Fruit fly (Drosophila melanogaster) whole organism, embryonic: ENCODE measurements around the gene Sptr.
A peak's percentile ranks its signal among the peaks of the same experiment; 100 is the strongest.

Experiments used
- Antp ChIP-seq: fragments of 200-800 bp; sonication (Bioruptor generic); optimal IDR thresholded peaks from 3 replicates; lab custom pipeline; 2016; ENCODE audit warnings: missing biosample characterization, missing genetic modification characterization
- CG10209 ChIP-seq: fragments of 200-800 bp; sonication (Bioruptor generic); optimal IDR thresholded peaks from 3 replicates; lab custom pipeline; 2017; ENCODE audit warnings: missing biosample characterization, mild to moderate bottlenecking, missing genetic modification characterization, missing genetic modification reagents
- CG10267 ChIP-seq: fragments of 200-800 bp; sonication (Bioruptor generic); optimal IDR thresholded peaks from 2 replicates; lab custom pipeline; 2018; ENCODE audit warnings: missing biosample characterization, mild to moderate bottlenecking, missing genetic modification characterization, moderate library complexity
- CG10462 ChIP-seq: fragments of 200-800 bp; sonication (Bioruptor generic); optimal IDR thresholded peaks from 2 replicates; lab custom pipeline; 2016; ENCODE audit warnings: missing biosample characterization, missing genetic modification characterization
- CG10979 ChIP-seq: fragments of 200-800 bp; sonication (Bioruptor generic); optimal IDR thresholded peaks from 2 replicates; lab custom pipeline; 2018; ENCODE audit warnings: missing biosample characterization, mild to moderate bottlenecking, missing genetic modification characterization, moderate library complexity
- CG11695 ChIP-seq: fragments of 200-800 bp; sonication (Bioruptor generic); IDR thresholded peaks from 3 replicates; pipeline ENCODE4 v1.3.6; 2022; ENCODE audit warnings: missing biosample characterization, missing genetic modification characterization
- CG12155 ChIP-seq: fragments of 200-800 bp; sonication (Bioruptor generic); optimal IDR thresholded peaks from 3 replicates; lab custom pipeline; 2016; ENCODE audit warnings: missing biosample characterization, missing genetic modification characterization
- CG13775 ChIP-seq: fragments of 200-800 bp; sonication (Bioruptor generic); optimal IDR thresholded peaks from 3 replicates; lab custom pipeline; 2017; ENCODE audit warnings: missing biosample characterization, mild to moderate bottlenecking, missing genetic modification characterization
- CG15073 ChIP-seq: fragments of 200-800 bp; sonication (Bioruptor generic); optimal IDR thresholded peaks from 2 replicates; lab custom pipeline; 2016; ENCODE audit warnings: missing biosample characterization, missing genetic modification characterization
- CG15269 ChIP-seq: fragments of 200-800 bp; sonication (Bioruptor generic); optimal IDR thresholded peaks from 2 replicates; lab custom pipeline; 2018; ENCODE audit warnings: missing biosample characterization, mild to moderate bottlenecking, missing genetic modification characterization, moderate library complexity
- CG2678 ChIP-seq: fragments of 200-800 bp; sonication (Bioruptor generic); optimal IDR thresholded peaks from 3 replicates; lab custom pipeline; 2019; ENCODE audit warnings: missing biosample characterization, mild to moderate bottlenecking, missing genetic modification characterization, moderate library complexity
- CG30403 ChIP-seq: fragments of 200-800 bp; sonication (Bioruptor generic); optimal IDR thresholded peaks from 3 replicates; lab custom pipeline; 2016; ENCODE audit warnings: missing biosample characterization, missing genetic modification characterization
- CG31224 ChIP-seq: fragments of 200-800 bp; sonication (Bioruptor generic); IDR thresholded peaks from 2 replicates; pipeline ENCODE4 v1.3.6; 2022; ENCODE audit warnings: missing biosample characterization, missing genetic modification characterization
- CG4282 ChIP-seq: fragments of 200-800 bp; sonication (Bioruptor generic); optimal IDR thresholded peaks from 2 replicates; lab custom pipeline; 2016; ENCODE audit warnings: missing biosample characterization, missing genetic modification characterization
- CG4820 ChIP-seq: fragments of 200-800 bp; sonication (Bioruptor generic); optimal IDR thresholded peaks from 3 replicates; lab custom pipeline; 2016; ENCODE audit warnings: missing biosample characterization, missing genetic modification characterization
- CG5180 ChIP-seq: fragments of 200-800 bp; sonication (Bioruptor generic); optimal IDR thresholded peaks from 3 replicates; lab custom pipeline; 2017; ENCODE audit warnings: missing biosample characterization, missing genetic modification characterization, mild to moderate bottlenecking, moderate library complexity, missing genetic modification reagents
- CG7786 ChIP-seq: fragments of 200-800 bp; sonication (Bioruptor generic); optimal IDR thresholded peaks from 2 replicates; lab custom pipeline; 2016; ENCODE audit warnings: missing biosample characterization, missing genetic modification characterization
- CG8281 ChIP-seq: fragments of 200-800 bp; sonication (Bioruptor generic); optimal IDR thresholded peaks from 2 replicates; lab custom pipeline; 2018; ENCODE audit warnings: missing biosample characterization, mild to moderate bottlenecking, missing genetic modification characterization, moderate library complexity
- CG8944 ChIP-seq: fragments of 200-800 bp; sonication (Bioruptor generic); optimal IDR thresholded peaks from 3 replicates; lab custom pipeline; 2016; ENCODE audit warnings: missing biosample characterization, missing genetic modification characterization
- Chrac-16 ChIP-seq: fragments of 200-800 bp; sonication (Bioruptor generic); optimal IDR thresholded peaks from 3 replicates; lab custom pipeline; 2016; ENCODE audit warnings: missing biosample characterization, missing genetic modification characterization
- Eip74EF ChIP-seq, 2 experiments: fragments of 200-800 bp in 1 of 2; fragments of >200 bp in 1 of 2; sonication (Bioruptor generic) in 1 of 2; optimal IDR thresholded peaks; 2 replicates each; lab custom pipeline; 2017 to 2019; ENCODE audit warnings: missing biosample characterization in 2 of 2, missing genetic modification characterization in 2 of 2, mild to moderate bottlenecking in 1 of 2, moderate library complexity in 1 of 2
- Hsf ChIP-seq: fragments of 200-800 bp; sonication (Bioruptor generic); optimal IDR thresholded peaks from 3 replicates; lab custom pipeline; 2016; ENCODE audit warnings: missing biosample characterization, missing genetic modification characterization
- Lpt ChIP-seq: fragments of >200 bp; optimal IDR thresholded peaks from 2 replicates; lab custom pipeline; 2018; ENCODE audit warnings: missing biosample characterization, missing genetic modification characterization
- Mrtf ChIP-seq: fragments of 200-800 bp; sonication (Bioruptor generic); IDR thresholded peaks from 3 replicates; pipeline ENCODE4 v1.3.6; 2022; ENCODE audit warnings: missing biosample characterization, missing genetic modification characterization
- Myb ChIP-seq: fragments of 200-800 bp; sonication (Bioruptor generic); optimal IDR thresholded peaks from 2 replicates; lab custom pipeline; 2016; ENCODE audit warnings: missing biosample characterization, missing genetic modification characterization
- Opbp ChIP-seq: fragments of 200-800 bp; sonication (Bioruptor generic); IDR thresholded peaks from 3 replicates; pipeline ENCODE4 v1.3.6; 2022; ENCODE audit warnings: missing biosample characterization, missing genetic modification characterization; ENCODE audit not compliant: partially characterized antibody
- PHDP ChIP-seq: fragments of 200-800 bp; sonication (Bioruptor generic); optimal IDR thresholded peaks from 3 replicates; lab custom pipeline; 2018; ENCODE audit warnings: missing biosample characterization, mild to moderate bottlenecking, missing genetic modification characterization, moderate library complexity
- Six4 ChIP-seq: fragments of 200-800 bp; sonication (Bioruptor generic); optimal IDR thresholded peaks from 2 replicates; lab custom pipeline; 2016; ENCODE audit warnings: missing biosample characterization, missing genetic modification characterization
- Sox100B ChIP-seq: fragments of 200-800 bp; sonication (Bioruptor generic); optimal IDR thresholded peaks from 3 replicates; lab custom pipeline; 2018; ENCODE audit warnings: missing biosample characterization, mild to moderate bottlenecking, missing genetic modification characterization
- Vsx1 ChIP-seq: fragments of 200-800 bp; sonication (Bioruptor generic); optimal IDR thresholded peaks from 2 replicates; lab custom pipeline; 2017; ENCODE audit warnings: missing biosample characterization, mild to moderate bottlenecking, missing genetic modification characterization, missing genetic modification reagents
- Xbp1 ChIP-seq: fragments of 200-800 bp; sonication (Bioruptor generic); optimal IDR thresholded peaks from 3 replicates; lab custom pipeline; 2016; ENCODE audit warnings: missing biosample characterization, mild to moderate bottlenecking, missing genetic modification characterization
- az2 ChIP-seq: fragments of 200-800 bp; sonication (Bioruptor generic); optimal IDR thresholded peaks from 3 replicates; lab custom pipeline; 2016; ENCODE audit warnings: missing biosample characterization, missing genetic modification characterization
- cad ChIP-seq: fragments of >200 bp; optimal IDR thresholded peaks from 2 replicates; lab custom pipeline; 2017; ENCODE audit warnings: missing biosample characterization, missing genetic modification characterization
- chif ChIP-seq, 2 experiments: fragments of 200-800 bp; sonication (Bioruptor generic); optimal IDR thresholded peaks; 3 replicates each; lab custom pipeline; 2016; ENCODE audit warnings: missing biosample characterization in 2 of 2, missing genetic modification characterization in 2 of 2
- danr ChIP-seq: fragments of 200-800 bp; sonication (Bioruptor generic); IDR thresholded peaks from 2 replicates; pipeline ENCODE4 v1.3.6; 2022; ENCODE audit warnings: missing biosample characterization, missing genetic modification characterization
- dmrt99B ChIP-seq: fragments of 200-800 bp; sonication (Bioruptor generic); optimal IDR thresholded peaks from 2 replicates; lab custom pipeline; 2018; ENCODE audit warnings: missing biosample characterization, mild to moderate bottlenecking, missing genetic modification characterization, moderate library complexity
- dpn ChIP-seq, 2 experiments: fragments of 200-800 bp; sonication (Bioruptor generic); optimal IDR thresholded peaks; 3 replicates each; lab custom pipeline; 2016; ENCODE audit warnings: missing biosample characterization in 2 of 2, missing genetic modification characterization in 2 of 2
- dysf ChIP-seq: fragments of 200-800 bp; sonication (Bioruptor generic); IDR thresholded peaks from 3 replicates; pipeline ENCODE4 v1.3.6; 2022; ENCODE audit warnings: missing biosample characterization, missing genetic modification characterization
- kah ChIP-seq: fragments of 200-800 bp; sonication (Bioruptor generic); optimal IDR thresholded peaks from 2 replicates; lab custom pipeline; 2018; ENCODE audit warnings: missing biosample characterization, mild to moderate bottlenecking, missing genetic modification characterization
- lab ChIP-seq: fragments of 200-800 bp; sonication (Bioruptor generic); optimal IDR thresholded peaks from 3 replicates; lab custom pipeline; 2017; ENCODE audit warnings: missing biosample characterization, missing genetic modification characterization, mild to moderate bottlenecking, moderate library complexity, missing genetic modification reagents
- lola ChIP-seq, 3 experiments: fragments of >200 bp in 2 of 3; fragments of 200-800 bp in 1 of 3; sonication (Bioruptor generic) in 1 of 3; optimal IDR thresholded peaks; 2 replicates each; lab custom pipeline; 2017 to 2019; ENCODE audit warnings: missing biosample characterization in 3 of 3, missing genetic modification characterization in 3 of 3, mild to moderate bottlenecking in 1 of 3, moderate library complexity in 1 of 3
- maf-S ChIP-seq: fragments of 200-800 bp; sonication (Bioruptor generic); optimal IDR thresholded peaks from 2 replicates; lab custom pipeline; 2016; ENCODE audit warnings: missing biosample characterization, missing genetic modification characterization
- p53 ChIP-seq: fragments of 200-800 bp; sonication (Bioruptor generic); optimal IDR thresholded peaks from 2 replicates; lab custom pipeline; 2016; ENCODE audit warnings: missing biosample characterization, missing genetic modification characterization
- phol ChIP-seq: fragments of 200-800 bp; sonication (Bioruptor generic); optimal IDR thresholded peaks from 3 replicates; lab custom pipeline; 2018; ENCODE audit warnings: missing biosample characterization, mild to moderate bottlenecking, missing genetic modification characterization, moderate library complexity
- sens ChIP-seq: fragments of 200-800 bp; sonication (Bioruptor generic); peaks from one replicate; lab custom pipeline; 2016; ENCODE audit warnings: missing biosample characterization, missing genetic modification characterization
- shn ChIP-seq: fragments of 200-800 bp; sonication (Bioruptor generic); optimal IDR thresholded peaks from 3 replicates; lab custom pipeline; 2016; ENCODE audit warnings: missing biosample characterization, missing genetic modification characterization
- tin ChIP-seq: fragments of 200-800 bp; sonication (Bioruptor generic); optimal IDR thresholded peaks from 3 replicates; lab custom pipeline; 2016; ENCODE audit warnings: missing biosample characterization, missing genetic modification characterization
- tio ChIP-seq: fragments of 200-800 bp; sonication (Bioruptor generic); optimal IDR thresholded peaks from 2 replicates; lab custom pipeline; 2017; ENCODE audit warnings: missing biosample characterization, missing genetic modification characterization, inconsistent platforms

Sptr gene

dm6 chrX:8492849-8493248 is 28.6 kb upstream of the Sptr start (continued):
- no peak for TF ChIP-seq Lpt (GFP tag; lab: Kevin White, UChicago)
- TF ChIP-seq p53, result no peak
- peak in 1 of 3 experiments; percentile 42 for TF ChIP-seq lola (GFP tag; optimal IDR thresholded peaks at IDR 0.05; lab: Kevin White, UChicago)
- peak; percentile 82 for TF ChIP-seq phol

dm6 chrX:8491452-8492046 is 27.3 kb upstream of the Sptr start:
- TF ChIP-seq CG15073 (GFP tag; lab: Kevin White, UChicago) (peak; percentile 98), CG31224 (no peak), Myb (GFP tag; lab: Kevin White, UChicago) (peak; percentile 17), shn (GFP tag; lab: Kevin White, UChicago) (peak; percentile 32), CG15269 (peak; percentile 7), sens (peak; percentile 83), CG13775 (GFP tag; lab: Kevin White, UChicago) (peak; percentile 45), CG10979 (tag; lab: Kevin White, UChicago) (peak; percentile 14), lab (GFP tag; lab: Kevin White, UChicago) (peak; percentile 14), Mrtf (GFP tag; lab: Robert Waterston, UW) (0 out of 3 replicates have a peak, but pooled peaks have one; percentile 29), az2 (GFP tag; lab: Kevin White, UChicago) (peak; percentile 38), Hsf (GFP tag; lab: Kevin White, UChicago) (peak; percentile 35), Six4 (peak; percentile 6), CG5180 (no peak), CG30403 (GFP tag; lab: Kevin White, UChicago) (peak; percentile 47), tin (GFP tag; lab: Kevin White, UChicago) (peak; percentile 20), dysf (GFP tag; lab: Robert Waterston, UW) (peak; percentile 34; the same call in 1 of the 3 replicates), Sox100B (GFP tag; lab: Kevin White, UChicago) (peak; percentile 17), Antp (GFP tag; lab: Kevin White, UChicago) (peak; percentile 44), Chrac-16 (GFP tag; lab: Kevin White, UChicago) (peak; percentile 4), Xbp1 (peak; percentile 52), CG4820 (GFP tag; lab: Kevin White, UChicago) (peak; percentile 28), CG10267 (tag; lab: Kevin White, UChicago) (no peak), maf-S (no peak), CG2678 (tag; lab: Kevin White, UChicago) (peak; percentile 14), cad (GFP tag; lab: Kevin White, UChicago) (no peak), dmrt99B (tag; lab: Kevin White, UChicago) (peak; percentile 33), CG4282 (GFP tag; lab: Kevin White, UChicago) (no peak), CG8281 (tag; lab: Kevin White, UChicago) (no peak), kah (GFP tag; lab: Kevin White, UChicago) (no peak), danr (GFP tag; lab: Robert Waterston, UW) (no peak), CG11695 (GFP tag; lab: Robert Waterston, UW) (no peak), CG10462 (GFP tag; lab: Kevin White, UChicago) (peak; percentile 17), CG12155 (GFP tag; lab: Kevin White, UChicago) (peak; percentile 5), CG7786 (GFP tag; lab: Kevin White, UChicago) (no peak), tio (GFP tag; lab: Kevin White, UChicago) (peak; percentile 38), Eip74EF (GFP tag; optimal IDR thresholded peaks at IDR 0.05; lab: Kevin White, UChicago) (no peak), PHDP (peak; percentile 10), CG8944 (GFP tag; lab: Kevin White, UChicago) (peak; percentile 16), Opbp (GFP tag; lab: Robert Waterston, UW) (no peak), dpn (GFP tag; optimal IDR thresholded peaks at IDR 0.05; lab: Kevin White, UChicago) (peak; percentile 31 to 35), chif (GFP tag; optimal IDR thresholded peaks at IDR 0.05; lab: Kevin White, UChicago) (peak in 1 of 2 experiments; percentile 20), Vsx1 (peak; percentile 41), CG10209 (GFP tag; lab: Kevin White, UChicago) (peak; percentile 11)
